Fruit fly (Drosophila melanogaster): ENCODE results near the gene Acp24A4.

The Acp24A4 gene

DNA sequence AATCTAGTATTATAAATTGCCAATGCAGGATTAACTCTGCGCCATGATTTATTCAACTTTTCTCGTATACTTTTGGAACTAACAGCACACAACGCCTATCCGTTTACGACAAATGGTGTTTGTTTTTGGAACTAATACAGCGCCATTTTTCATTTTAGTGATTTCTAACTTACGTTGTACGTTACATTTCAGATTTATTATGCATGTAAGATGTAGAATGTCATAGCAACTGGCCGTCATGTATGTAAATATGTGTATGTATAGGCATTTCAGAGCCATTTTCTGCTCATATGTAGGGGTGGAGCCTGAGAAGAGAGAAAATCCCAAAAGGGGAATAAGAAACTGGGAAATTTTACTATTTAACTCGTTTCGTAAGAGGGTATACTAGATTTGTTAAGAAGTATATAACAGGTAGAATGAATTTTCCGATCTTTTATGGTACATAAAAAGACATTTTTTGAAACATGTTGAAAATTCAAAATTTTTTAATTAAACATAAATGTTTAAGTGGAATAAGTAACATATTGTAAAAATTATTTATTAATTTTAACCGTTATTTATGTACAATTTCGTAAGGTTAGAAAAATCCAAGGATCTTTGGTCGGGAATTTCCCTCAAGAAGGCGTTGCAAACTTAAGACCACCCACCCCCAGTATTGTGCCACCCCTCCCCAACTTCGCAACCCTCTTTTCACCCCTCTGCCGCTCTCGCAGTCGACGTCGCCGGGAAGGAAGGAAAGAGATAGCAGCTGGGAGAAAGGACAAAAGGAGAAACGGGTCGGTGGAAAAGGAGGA lies 36.2 kb downstream of the Acp24A4 start:
- TF ChIP-seq insv (GFP tag; optimal IDR thresholded peaks at IDR 0.05) (peak in 1 of 2 experiments; percentile 75), CG7556 (GFP tag; optimal IDR thresholded peaks at IDR 0.05) (peak; percentile 34), CG10321 (GFP tag; IDR thresholded peaks at IDR 0.05) (peak; percentile 69), D (optimal IDR thresholded peaks at IDR 0.05) (no peak), D (GFP tag; optimal IDR thresholded peaks at IDR 0.05) (no peak), Deaf1 (tag; optimal IDR thresholded peaks at IDR 0.05) (peak; percentile 5), Ravus (GFP tag; IDR thresholded peaks at IDR 0.05) (no peak), h (optimal IDR thresholded peaks at IDR 0.05) (no peak), jigr1 (GFP tag; IDR thresholded peaks at IDR 0.05) (no peak), CG11247 (GFP tag; IDR thresholded peaks at IDR 0.05) (peak; percentile 66), crol (GFP tag; IDR thresholded peaks at IDR 0.05) (peak; percentile 84), Eip74EF (GFP tag; optimal IDR thresholded peaks at IDR 0.05) (no peak), CG9609 (GFP tag; optimal IDR thresholded peaks at IDR 0.05) (no peak), zen2 (GFP tag; IDR thresholded peaks at IDR 0.05; ENCODE audit: partially characterized antibody) (no peak), CG16815 (GFP tag; optimal IDR thresholded peaks at IDR 0.05) (no peak), E2f1 (GFP tag; IDR thresholded peaks at IDR 0.05) (0 out of 2 replicates have a peak, but pooled peaks have one; percentile 19), CG13287 (GFP tag; IDR thresholded peaks at IDR 0.05; ENCODE audit: partially characterized antibody) (peak; percentile 51), tin (GFP tag; optimal IDR thresholded peaks at IDR 0.05) (peak; percentile 55), crc (GFP tag; optimal IDR thresholded peaks at IDR 0.05) (no peak), bbx (GFP tag; IDR thresholded peaks at IDR 0.05; ENCODE audit: partially characterized antibody) (peak; percentile 81), CG6813 (GFP tag; optimal IDR thresholded peaks at IDR 0.05) (no peak), Nf-YC (tag; optimal IDR thresholded peaks at IDR 0.05) (peak; percentile 85), CG1603 (tag; optimal IDR thresholded peaks at IDR 0.05) (peak; percentile 48), ap (GFP tag; IDR thresholded peaks at IDR 0.05) (no peak), CG4282 (GFP tag; optimal IDR thresholded peaks at IDR 0.05) (no peak), CG6272 (GFP tag; IDR thresholded peaks at IDR 0.05) (peak; percentile 55), Hand (GFP tag; optimal IDR thresholded peaks at IDR 0.05) (no peak), CG13775 (GFP tag; optimal IDR thresholded peaks at IDR 0.05) (no peak), ato (GFP tag; IDR thresholded peaks at IDR 0.05; ENCODE audit: partially characterized antibody) (no peak), CG31365 (tag; optimal IDR thresholded peaks at IDR 0.05) (peak; percentile 55), tap (tag; optimal IDR thresholded peaks at IDR 0.05) (peak; percentile 10), fru (optimal IDR thresholded peaks at IDR 0.05) (no peak), dan (GFP tag; IDR thresholded peaks at IDR 0.05) (no peak), CG31441 (GFP tag; IDR thresholded peaks at IDR 0.05) (peak; percentile 8; the same call in 1 of the 2 replicates), GATAe (GFP tag; conservative IDR thresholded peaks at IDR 0.05) (no peak), Hr3 (GFP tag; optimal IDR thresholded peaks at IDR 0.05) (peak; percentile 24), cg (GFP tag; optimal IDR thresholded peaks at IDR 0.05) (peak; percentile 50), Hmr (GFP tag; optimal IDR thresholded peaks at IDR 0.05) (peak; percentile 64), CG12155 (GFP tag; optimal IDR thresholded peaks at IDR 0.05) (peak; percentile 35), CG7271 (tag; optimal IDR thresholded peaks at IDR 0.05) (no peak), sima (GFP tag; optimal IDR thresholded peaks at IDR 0.05) (no peak), CG1602 (GFP tag; optimal IDR thresholded peaks at IDR 0.05) (peak; percentile 23), CG7357 (GFP tag; IDR thresholded peaks at IDR 0.05) (no peak), cas (GFP tag; IDR thresholded peaks at IDR 0.05) (no peak), CG5180 (GFP tag; optimal IDR thresholded peaks at IDR 0.05) (no peak), CG2889 (GFP tag; IDR thresholded peaks at IDR 0.05) (no peak), eyg (GFP tag; optimal IDR thresholded peaks at IDR 0.05) (no peak), trh (GFP tag; optimal IDR thresholded peaks at IDR 0.05) (no peak), CG31224 (GFP tag; IDR thresholded peaks at IDR 0.05) (no peak), CG7928 (GFP tag; optimal IDR thresholded peaks at IDR 0.05) (no peak)

Data from whole organism, embryonic.